Worm (Caenorhabditis elegans) whole organism, L1 larva: ENCODE results near the gene pqn-39.
A peak's percentile ranks its signal among the peaks of the same experiment; 100 is the strongest.

Experiments used
- C16A3.4 ChIP-seq: fragments of 150-350 bp; optimal IDR thresholded peaks from 2 replicates; lab custom pipeline; 2014; ENCODE audit warnings: missing biosample characterization, missing genetic modification characterization
- C34B4.2 ChIP-seq: sonication (generic microtip); optimal IDR thresholded peaks from 2 replicates; lab custom pipeline; 2017; ENCODE audit warnings: mild to moderate bottlenecking, missing genetic modification characterization, missing compliant biosample characterization
- F16B12.6 ChIP-seq: fragments of 150-350 bp; optimal IDR thresholded peaks from 2 replicates; lab custom pipeline; 2014; ENCODE audit warnings: missing biosample characterization, missing genetic modification characterization
- Y116A8C.19 ChIP-seq: sonication (generic microtip); optimal IDR thresholded peaks from 2 replicates; lab custom pipeline; 2016; ENCODE audit warnings: missing compliant biosample characterization, missing genetic modification characterization, borderline replicate concordance
- aly-2 ChIP-seq: fragments of 150-350 bp; optimal IDR thresholded peaks from 2 replicates; lab custom pipeline; 2014; ENCODE audit warnings: missing biosample characterization, missing genetic modification characterization
- blmp-1 ChIP-seq: fragments of 150-350 bp; optimal IDR thresholded peaks from 2 replicates; lab custom pipeline; 2014; ENCODE audit warnings: missing biosample characterization, missing genetic modification characterization
- ceh-8 ChIP-seq: fragments of 200-800 bp; sonication (Bioruptor generic); optimal IDR thresholded peaks from 2 replicates; lab custom pipeline; 2018; ENCODE audit warnings: mild to moderate bottlenecking, missing genetic modification characterization, moderate library complexity, missing compliant biosample characterization
- ceh-82 ChIP-seq, 3 experiments: fragments of 150-350 bp in 1 of 3; sonication (generic microtip) in 2 of 3; optimal IDR thresholded peaks; 2 replicates each; lab custom pipeline; 2014 to 2017; ENCODE audit warnings: missing biosample characterization in 3 of 3, missing genetic modification characterization in 3 of 3
- ceh-90 ChIP-seq: sonication (generic microtip); optimal IDR thresholded peaks from 2 replicates; lab custom pipeline; 2016; ENCODE audit warnings: missing genetic modification characterization, missing compliant biosample characterization
- ces-1 ChIP-seq: fragments of 150-350 bp; optimal IDR thresholded peaks from 2 replicates; lab custom pipeline; 2014; ENCODE audit warnings: missing biosample characterization, missing genetic modification reagents, missing genetic modification characterization
- dpl-1 ChIP-seq, 3 experiments: fragments of 150-350 bp in 2 of 3; sonication (generic microtip) in 1 of 3; optimal IDR thresholded peaks; 2 replicates each; lab custom pipeline; 2014 to 2017; ENCODE audit warnings: missing biosample characterization in 3 of 3, missing genetic modification characterization in 3 of 3, missing genetic modification reagents in 3 of 3
- dsc-1 ChIP-seq: sonication (generic microtip); optimal IDR thresholded peaks from 2 replicates; lab custom pipeline; 2016; ENCODE audit warnings: mild to moderate bottlenecking, missing genetic modification characterization, missing compliant biosample characterization
- efl-1 ChIP-seq, 4 experiments: fragments of 150-350 bp; optimal IDR thresholded peaks in 3 of 4; peaks in 1 of 4; 1 replicate in 1 of 4; 2 replicates in 3 of 4; lab custom pipeline; 2014; ENCODE audit warnings: missing biosample characterization in 2 of 4, missing genetic modification characterization in 2 of 4, missing genetic modification reagents in 2 of 4
- egl-13 ChIP-seq: sonication (generic microtip); optimal IDR thresholded peaks from 2 replicates; lab custom pipeline; 2016; ENCODE audit warnings: missing genotype, missing genetic modification reagents, missing genetic modification characterization, missing compliant biosample characterization
- fkh-10 ChIP-seq: sonication (generic microtip); optimal IDR thresholded peaks from 2 replicates; lab custom pipeline; 2017; ENCODE audit warnings: missing biosample characterization, missing genetic modification reagents, missing genetic modification characterization
- fkh-4 ChIP-seq: sonication (generic microtip); optimal IDR thresholded peaks from 2 replicates; lab custom pipeline; 2016; ENCODE audit warnings: missing compliant biosample characterization, missing genetic modification characterization, borderline replicate concordance
- fkh-8 ChIP-seq: sonication (generic microtip); optimal IDR thresholded peaks from 2 replicates; lab custom pipeline; 2016; ENCODE audit warnings: mild to moderate bottlenecking, missing genetic modification characterization, missing compliant biosample characterization
- fos-1 ChIP-seq: fragments of 150-350 bp; optimal IDR thresholded peaks from 2 replicates; lab custom pipeline; 2014; ENCODE audit warnings: missing biosample characterization, missing genetic modification characterization
- hlh-17 ChIP-seq: fragments of 200-800 bp; sonication (Bioruptor generic); optimal IDR thresholded peaks from 2 replicates; lab custom pipeline; 2018; ENCODE audit warnings: missing genetic modification characterization, mild to moderate bottlenecking, missing compliant biosample characterization, moderate library complexity, borderline replicate concordance
- irx-1 ChIP-seq: sonication (generic microtip); optimal IDR thresholded peaks from 2 replicates; lab custom pipeline; 2016; ENCODE audit warnings: missing genetic modification characterization, missing compliant biosample characterization
- isw-1 ChIP-seq: fragments of 200-800 bp; sonication (Bioruptor generic); IDR thresholded peaks from 2 replicates; pipeline ENCODE4 v1.3.6; 2022; ENCODE audit warnings: missing genetic modification characterization, missing compliant biosample characterization
- jun-1 ChIP-seq: fragments of 150-350 bp; optimal IDR thresholded peaks from 2 replicates; lab custom pipeline; 2014; ENCODE audit warnings: missing biosample characterization, missing genetic modification reagents, missing genetic modification characterization
- lin-35 ChIP-seq, 2 experiments: fragments of 150-350 bp; optimal IDR thresholded peaks; 2 replicates each; lab custom pipeline; 2014; ENCODE audit warnings: missing biosample characterization in 2 of 2, missing genetic modification characterization in 2 of 2, missing genetic modification reagents in 2 of 2
- lin-39 ChIP-seq: fragments of 150-350 bp; optimal IDR thresholded peaks from 2 replicates; lab custom pipeline; 2014; ENCODE audit warnings: missing biosample characterization, missing genetic modification reagents, missing genetic modification characterization
- lir-3 ChIP-seq: sonication (generic microtip); optimal IDR thresholded peaks from 2 replicates; lab custom pipeline; 2016; ENCODE audit warnings: mild to moderate bottlenecking, missing genetic modification characterization, moderate library complexity, missing compliant biosample characterization; ENCODE audit not compliant: poor library complexity
- lsy-2 ChIP-seq, 2 experiments: fragments of 150-350 bp; optimal IDR thresholded peaks; 2 replicates each; lab custom pipeline; 2014; ENCODE audit warnings: missing biosample characterization in 2 of 2, missing genetic modification characterization in 2 of 2
- mab-9 ChIP-seq: fragments of 200-800 bp; sonication (Bioruptor generic); IDR thresholded peaks from 2 replicates; pipeline ENCODE4 v1.3.6; 2022; ENCODE audit warnings: missing genetic modification reagents, missing genetic modification characterization, missing compliant biosample characterization
- mdl-1 ChIP-seq, 2 experiments: fragments of 150-350 bp; optimal IDR thresholded peaks; 2 replicates each; lab custom pipeline; 2014 to 2017; ENCODE audit warnings: missing biosample characterization in 2 of 2, missing genetic modification characterization in 2 of 2, inconsistent platforms in 1 of 2
- nhr-12 ChIP-seq: sonication (generic microtip); optimal IDR thresholded peaks from 2 replicates; lab custom pipeline; 2017; ENCODE audit warnings: missing biosample characterization, missing genetic modification characterization
- nhr-20 ChIP-seq: sonication (generic microtip); optimal IDR thresholded peaks from 2 replicates; lab custom pipeline; 2016; ENCODE audit warnings: mild to moderate bottlenecking, missing genetic modification characterization, missing compliant biosample characterization
- nhr-28 ChIP-seq: fragments of 150-350 bp; optimal IDR thresholded peaks from 2 replicates; lab custom pipeline; 2014; ENCODE audit warnings: missing biosample characterization, missing genetic modification characterization
- nhr-71 ChIP-seq: sonication (generic microtip); optimal IDR thresholded peaks from 2 replicates; lab custom pipeline; 2016; ENCODE audit warnings: mild to moderate bottlenecking, missing genetic modification characterization, moderate library complexity, missing compliant biosample characterization
- nhr-77 ChIP-seq: fragments of 150-350 bp; optimal IDR thresholded peaks from 2 replicates; lab custom pipeline; 2014; ENCODE audit warnings: missing biosample characterization, missing genetic modification characterization
- nhr-85 ChIP-seq: sonication (generic microtip); peaks from one replicate; lab custom pipeline; 2016; ENCODE audit warnings: missing genetic modification characterization, inconsistent platforms, missing compliant biosample characterization
- nhr-90 ChIP-seq: sonication (generic microtip); optimal IDR thresholded peaks from 2 replicates; lab custom pipeline; 2016; ENCODE audit warnings: mild to moderate bottlenecking, missing genetic modification characterization, missing compliant biosample characterization; ENCODE audit not compliant: poor library complexity
- pag-3 ChIP-seq: sonication (generic microtip); optimal IDR thresholded peaks from 2 replicates; lab custom pipeline; 2017; ENCODE audit warnings: missing genetic modification characterization, mild to moderate bottlenecking, missing compliant biosample characterization, antibody characterized with exemption, borderline replicate concordance; ENCODE audit not compliant: insufficient read depth
- pqm-1 ChIP-seq: sonication (generic microtip); optimal IDR thresholded peaks from 3 replicates; lab custom pipeline; 2017; ENCODE audit warnings: missing biosample characterization, missing genetic modification characterization
- rnt-1 ChIP-seq: sonication (generic microtip); optimal IDR thresholded peaks from 2 replicates; lab custom pipeline; 2016; ENCODE audit warnings: mild to moderate bottlenecking, missing genetic modification characterization, moderate library complexity, missing compliant biosample characterization
- skn-1 ChIP-seq: fragments of 150-350 bp; optimal IDR thresholded peaks from 2 replicates; lab custom pipeline; 2014; ENCODE audit warnings: missing biosample characterization, missing genetic modification characterization
- snu-23 ChIP-seq: sonication (generic microtip); optimal IDR thresholded peaks from 2 replicates; lab custom pipeline; 2016; ENCODE audit warnings: missing genetic modification characterization, missing compliant biosample characterization
- swsn-7 ChIP-seq: sonication (generic microtip); optimal IDR thresholded peaks from 2 replicates; lab custom pipeline; 2016; ENCODE audit warnings: missing genetic modification characterization, missing compliant biosample characterization
- tbx-2 ChIP-seq: sonication (generic microtip); optimal IDR thresholded peaks from 2 replicates; lab custom pipeline; 2016; ENCODE audit warnings: missing genetic modification characterization, missing compliant biosample characterization
- tlp-1 ChIP-seq: fragments of 150-350 bp; optimal IDR thresholded peaks from 2 replicates; lab custom pipeline; 2014; ENCODE audit warnings: missing biosample characterization, missing genetic modification characterization
- unc-130 ChIP-seq: fragments of 150-350 bp; optimal IDR thresholded peaks from 2 replicates; lab custom pipeline; 2017; ENCODE audit warnings: missing biosample characterization, missing genetic modification characterization, inconsistent platforms
- unc-62 ChIP-seq: fragments of 150-350 bp; optimal IDR thresholded peaks from 2 replicates; lab custom pipeline; 2014; ENCODE audit warnings: missing biosample characterization, missing genetic modification reagents, missing genetic modification characterization
- unc-98 ChIP-seq: fragments of 200-800 bp; sonication (Bioruptor generic); IDR thresholded peaks from 2 replicates; pipeline ENCODE4 v1.3.6; 2022; ENCODE audit warnings: missing genetic modification characterization, missing compliant biosample characterization
- vab-15 ChIP-seq: sonication (generic microtip); optimal IDR thresholded peaks from 2 replicates; lab custom pipeline; 2017; ENCODE audit warnings: missing genotype, mild to moderate bottlenecking, missing genetic modification characterization, missing compliant biosample characterization
- zag-1 ChIP-seq: fragments of 150-350 bp; optimal IDR thresholded peaks from 2 replicates; lab custom pipeline; 2014; ENCODE audit warnings: missing biosample characterization, missing genetic modification characterization
- zip-4 ChIP-seq: fragments of 200-800 bp; sonication (Bioruptor generic); optimal IDR thresholded peaks from 2 replicates; lab custom pipeline; 2018; ENCODE audit warnings: mild to moderate bottlenecking, missing genetic modification characterization, moderate library complexity, missing compliant biosample characterization
- ztf-4 ChIP-seq: fragments of 150-350 bp; optimal IDR thresholded peaks from 2 replicates; lab custom pipeline; 2014; ENCODE audit warnings: missing biosample characterization, missing genetic modification characterization

pqn-39 gene

ce11 chrX:13968292-13968691 is at the start of gene pqn-39:
pqn-39 (minus strand) TSS chrX:13968676.
- TF ChIP-seq nhr-85 (tag; lab: Kevin White, UChicago), result peak; percentile 61
- TF ChIP-seq fkh-8 (tag; lab: Kevin White, UChicago), result no peak
- TF ChIP-seq lin-35 (GFP tag; optimal IDR thresholded peaks at IDR 0.05; lab: Kevin White, UChicago), result no peak

ce11 chrX:14016698-14017097 is 48.2 kb upstream of the pqn-39 start:
- TF ChIP-seq ces-1 (no peak), mab-9 (peak; percentile 45; the same call in 1 of the 2 replicates), lin-35 (GFP tag; optimal IDR thresholded peaks at IDR 0.05; lab: Kevin White, UChicago) (peak in 1 of 2 experiments; percentile 59), nhr-90 (no peak), efl-1 (optimal IDR thresholded peaks at IDR 0.05; lab: Kevin White, UChicago) (peak; percentile 25 to 45), efl-1 (GFP tag; optimal IDR thresholded peaks at IDR 0.05 in 1 of 2; lab: Kevin White, UChicago) (no peak), tbx-2 (tag; lab: Kevin White, UChicago) (peak; percentile 71), irx-1 (tag; lab: Kevin White, UChicago) (peak; percentile 10), fkh-10 (GFP tag; lab: Kevin White, UChicago) (peak; percentile 79), zag-1 (tag; lab: Kevin White, UChicago) (peak; percentile 48), nhr-12 (no peak), nhr-28 (tag; lab: Kevin White, UChicago) (no peak), ceh-82 (tag; optimal IDR thresholded peaks at IDR 0.05; lab: Kevin White, UChicago) (peak in 1 of 3 experiments; percentile 75), egl-13 (peak; percentile 57), jun-1 (tag; lab: Kevin White, UChicago) (peak; percentile 8), pqm-1 (tag; lab: Kevin White, UChicago) (no peak), lin-39 (tag; lab: Kevin White, UChicago) (peak; percentile 66), Y116A8C.19 (no peak), C16A3.4 (tag; lab: Kevin White, UChicago) (peak; percentile 13), lir-3 (tag; lab: Kevin White, UChicago) (no peak), ceh-8 (GFP tag; lab: Kevin White, UChicago) (no peak), mdl-1 (tag; optimal IDR thresholded peaks at IDR 0.05; lab: Kevin White, UChicago) (peak; percentile 9 to 15), tlp-1 (tag; lab: Kevin White, UChicago) (no peak), F16B12.6 (no peak), unc-98 (no peak), unc-62 (no peak), dsc-1 (tag; lab: Kevin White, UChicago) (peak; percentile 58), ceh-90 (no peak), ztf-4 (tag; lab: Kevin White, UChicago) (peak; percentile 13), unc-130 (tag; lab: Kevin White, UChicago) (peak; percentile 45), rnt-1 (tag; lab: Kevin White, UChicago) (peak; percentile 66), aly-2 (tag; lab: Kevin White, UChicago) (no peak), hlh-17 (GFP tag; lab: Kevin White, UChicago) (no peak), blmp-1 (tag; lab: Kevin White, UChicago) (no peak), lsy-2 (tag; optimal IDR thresholded peaks at IDR 0.05; lab: Kevin White, UChicago) (peak; percentile 38 to 69), nhr-71 (peak; percentile 90), pag-3 (peak; percentile 92), nhr-85 (tag; lab: Kevin White, UChicago) (no peak), zip-4 (GFP tag; lab: Kevin White, UChicago) (no peak), nhr-77 (no peak), fkh-4 (no peak), vab-15 (no peak), swsn-7 (tag; lab: Kevin White, UChicago) (peak; percentile 69), nhr-20 (tag; lab: Kevin White, UChicago) (peak; percentile 38), C34B4.2 (no peak), snu-23 (GFP tag; lab: Kevin White, UChicago) (peak; percentile 71), fos-1 (no peak), isw-1 (GFP tag; lab: Robert Waterston, UW) (peak; percentile 46), skn-1 (tag; lab: Kevin White, UChicago) (no peak), dpl-1 (GFP tag; optimal IDR thresholded peaks at IDR 0.05; lab: Kevin White, UChicago) (no peak)
